In genomic region chr3R:20080205-20080604, dm6 we compare ENCODE assay signal across 2 fruit fly cellular contexts.
TF ChIP-seq lines count a peak whose summit lies in the region.

No protein-coding gene starts in this region.

- TF ChIP-seq CTCF in whole organism, embryonic (GFP tag; optimal IDR thresholded peaks at IDR 0.05; lab: Kevin White, UChicago), result no peak

TF ChIP-seq in whole organism, adult, 20 proteins besides CTCF, POLR2A, EP300 and RAD21:
- TF ChIP-seq Mnt (GFP tag; optimal IDR thresholded peaks at IDR 0.05; lab: Kevin White, UChicago) (peak; percentile 15), bab1 (GFP tag; optimal IDR thresholded peaks at IDR 0.05; lab: Kevin White, UChicago) (no peak)

TF ChIP-seq in whole organism, embryonic, 481 proteins besides CTCF, POLR2A, EP300 and RAD21:
- TF ChIP-seq tup (GFP tag; optimal IDR thresholded peaks at IDR 0.05; lab: Kevin White, UChicago) (no peak), fd3F (GFP tag; optimal IDR thresholded peaks at IDR 0.05; lab: Kevin White, UChicago) (no peak), CG18764 (GFP tag; optimal IDR thresholded peaks at IDR 0.05; lab: Kevin White, UChicago) (no peak), Rfx (GFP tag; IDR thresholded peaks at IDR 0.05; lab: Robert Waterston, UW) (no peak), ash1 (GFP tag; optimal IDR thresholded peaks at IDR 0.05; lab: Kevin White, UChicago) (no peak), odd (GFP tag; optimal IDR thresholded peaks at IDR 0.05; lab: Kevin White, UChicago) (no peak), CG17359 (tag; optimal IDR thresholded peaks at IDR 0.05; lab: Kevin White, UChicago) (no peak), abd-A (tag; optimal IDR thresholded peaks at IDR 0.05; lab: Kevin White, UChicago) (peak; percentile 3), usp (GFP tag; optimal IDR thresholded peaks at IDR 0.05; lab: Kevin White, UChicago) (no peak), prd (optimal IDR thresholded peaks at IDR 0.05; lab: Kevin White, UChicago) (no peak), prd (GFP tag; IDR thresholded peaks at IDR 0.05; lab: Robert Waterston, UW) (no peak), CrebB (tag; optimal IDR thresholded peaks at IDR 0.05; lab: Kevin White, UChicago) (no peak), CG7271 (tag; optimal IDR thresholded peaks at IDR 0.05; lab: Kevin White, UChicago) (no peak), CG11696 (GFP tag; IDR thresholded peaks at IDR 0.05; lab: Robert Waterston, UW) (no peak), Trl (optimal IDR thresholded peaks at IDR 0.05; lab: Kevin White, UChicago) (peak; percentile 34 to 52), Trl (GFP tag; optimal IDR thresholded peaks at IDR 0.05; lab: Kevin White, UChicago) (no peak), Scr (GFP tag; IDR thresholded peaks at IDR 0.05; lab: Robert Waterston, UW; ENCODE audit: partially characterized antibody) (no peak), ewg (GFP tag; optimal IDR thresholded peaks at IDR 0.05; lab: Kevin White, UChicago) (peak; percentile 59), nau (GFP tag; optimal IDR thresholded peaks at IDR 0.05; lab: Kevin White, UChicago) (no peak), Poxn (GFP tag; IDR thresholded peaks at IDR 0.05; lab: Robert Waterston, UW) (no peak), pfk (GFP tag; optimal IDR thresholded peaks at IDR 0.05; lab: Kevin White, UChicago) (peak; percentile 87), CG17328 (GFP tag; IDR thresholded peaks at IDR 0.05; lab: Robert Waterston, UW) (no peak), CG12659 (GFP tag; optimal IDR thresholded peaks at IDR 0.05; lab: Kevin White, UChicago) (no peak), zfh2 (GFP tag; optimal IDR thresholded peaks at IDR 0.05; lab: Kevin White, UChicago) (no peak), gt (GFP tag; IDR thresholded peaks at IDR 0.05; lab: Robert Waterston, UW) (no peak), hth (optimal IDR thresholded peaks at IDR 0.05; lab: Kevin White, UChicago) (no peak), CG2129 (GFP tag; IDR thresholded peaks at IDR 0.05; lab: Robert Waterston, UW; ENCODE audit: partially characterized antibody) (no peak), eyg (GFP tag; optimal IDR thresholded peaks at IDR 0.05; lab: Kevin White, UChicago) (no peak), CG7745 (tag; optimal IDR thresholded peaks at IDR 0.05; lab: Kevin White, UChicago) (no peak), tio (GFP tag; optimal IDR thresholded peaks at IDR 0.05; lab: Kevin White, UChicago) (no peak)
